Fruit fly (Drosophila melanogaster): ENCODE data around the gene Srp54k.

The Srp54k gene

DNA sequence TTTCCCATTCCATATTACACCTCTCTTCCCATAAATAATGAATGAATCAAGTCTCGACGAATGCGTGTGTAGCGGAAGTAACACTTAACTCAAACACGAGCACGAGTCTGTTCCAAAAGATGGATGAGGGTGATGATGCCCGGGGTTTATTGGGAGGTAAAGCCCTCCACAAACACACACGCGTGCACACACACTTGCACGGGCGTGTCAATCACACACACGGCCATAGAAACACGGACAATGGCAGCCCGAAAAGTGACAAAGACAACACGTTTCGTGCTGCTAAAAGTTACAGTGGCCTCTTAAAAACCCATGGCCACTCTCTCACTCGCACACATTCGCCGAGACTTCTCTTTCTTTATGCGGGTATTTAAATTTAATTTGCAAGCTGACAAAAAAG, 26.4 kb downstream of the Srp54k start:
- TF ChIP-seq MTF-1 (GFP tag; optimal IDR thresholded peaks at IDR 0.05; ENCODE audit: borderline replicate concordance) (no peak), CG10274 (GFP tag; optimal IDR thresholded peaks at IDR 0.05) (no peak), CG14965 (GFP tag; optimal IDR thresholded peaks at IDR 0.05; ENCODE audit: borderline replicate concordance) (no peak), pros (GFP tag; optimal IDR thresholded peaks at IDR 0.05) (peak; percentile 4), chm (GFP tag; IDR thresholded peaks at IDR 0.05) (no peak), CG4360 (GFP tag; IDR thresholded peaks at IDR 0.05) (no peak), chif (GFP tag; optimal IDR thresholded peaks at IDR 0.05) (no peak), Dip3 (GFP tag; optimal IDR thresholded peaks at IDR 0.05) (no peak), Pdp1 (GFP tag; optimal IDR thresholded peaks at IDR 0.05) (no peak), ken (GFP tag; IDR thresholded peaks at IDR 0.05) (no peak), Doc3 (GFP tag; IDR thresholded peaks at IDR 0.05; ENCODE audit: partially characterized antibody) (no peak), CG12236 (GFP tag; optimal IDR thresholded peaks at IDR 0.05) (no peak), Atf6 (GFP tag; IDR thresholded peaks at IDR 0.05) (no peak), CG32767 (GFP tag; IDR thresholded peaks at IDR 0.05) (no peak), slou (GFP tag; optimal IDR thresholded peaks at IDR 0.05) (no peak), scrt (GFP tag; optimal IDR thresholded peaks at IDR 0.05) (no peak), dan (GFP tag; IDR thresholded peaks at IDR 0.05) (no peak), CG1233 (GFP tag; optimal IDR thresholded peaks at IDR 0.05) (no peak), Hr78 (GFP tag; optimal IDR thresholded peaks at IDR 0.05) (no peak), Hey (tag; optimal IDR thresholded peaks at IDR 0.05) (peak; percentile 76), Med (GFP tag) (peak; percentile 72), hkb (optimal IDR thresholded peaks at IDR 0.05) (no peak), hkb (GFP tag; IDR thresholded peaks at IDR 0.05) (no peak), CkIIα-i1 (GFP tag; IDR thresholded peaks at IDR 0.05) (no peak), CG2120 (GFP tag; optimal IDR thresholded peaks at IDR 0.05) (no peak), chinmo (GFP tag; IDR thresholded peaks at IDR 0.05; ENCODE audit: partially characterized antibody) (0 out of 4 replicates have a peak, but pooled peaks have one; percentile 23), CG4282 (GFP tag; optimal IDR thresholded peaks at IDR 0.05) (no peak), CG4730 (GFP tag; IDR thresholded peaks at IDR 0.05) (no peak), Sox100B (GFP tag; optimal IDR thresholded peaks at IDR 0.05) (no peak), CG12391 (tag; optimal IDR thresholded peaks at IDR 0.05) (no peak), Ets65A (GFP tag) (peak; percentile 21), CG10321 (GFP tag; IDR thresholded peaks at IDR 0.05) (0 out of 2 replicates have a peak, but pooled peaks have one; percentile 5), cg (GFP tag; optimal IDR thresholded peaks at IDR 0.05) (peak; percentile 32), schlank (tag; optimal IDR thresholded peaks at IDR 0.05) (no peak), chn (GFP tag; optimal IDR thresholded peaks at IDR 0.05) (no peak), hb (GFP tag; IDR thresholded peaks at IDR 0.05; ENCODE audit: partially characterized antibody) (no peak), CG32532 (GFP tag; IDR thresholded peaks at IDR 0.05) (0 out of 2 replicates have a peak, but pooled peaks have one; percentile 35), CG3065 (GFP tag; optimal IDR thresholded peaks at IDR 0.05) (no peak), gcm (GFP tag; optimal IDR thresholded peaks at IDR 0.05) (peak; percentile 28), CG8944 (GFP tag; optimal IDR thresholded peaks at IDR 0.05) (no peak), Atf-2 (GFP tag; optimal IDR thresholded peaks at IDR 0.05) (no peak), Lim3 (GFP tag; IDR thresholded peaks at IDR 0.05) (no peak), CG2678 (tag; optimal IDR thresholded peaks at IDR 0.05) (no peak), tup (GFP tag; optimal IDR thresholded peaks at IDR 0.05) (no peak), Nf-YC (tag; optimal IDR thresholded peaks at IDR 0.05) (peak; percentile 5), cwo (GFP tag; optimal IDR thresholded peaks at IDR 0.05) (peak; percentile 16), CG34224 (GFP tag; IDR thresholded peaks at IDR 0.05; ENCODE audit: partially characterized antibody) (no peak), ttk (GFP tag; IDR thresholded peaks at IDR 0.05) (0 out of 2 replicates have a peak, but pooled peaks have one; percentile 14), Poxn (GFP tag; IDR thresholded peaks at IDR 0.05) (no peak), Oli (tag; optimal IDR thresholded peaks at IDR 0.05) (no peak), CG3163 (GFP tag; optimal IDR thresholded peaks at IDR 0.05) (no peak)

Measured in whole organism, embryonic.